Worm (Caenorhabditis elegans) whole organism, mixed stage, embryonic: ENCODE data around the gene Y51H4A.24.
"Not testable (repeated sequence)": the region's sequence is repeated elsewhere in the genome, so short reads cannot be mapped to it uniquely, and the experiment has no call there.

ENCODE experiments used
- M03D4.4 ChIP-seq: sonication (generic microtip); optimal IDR thresholded peaks from 2 replicates; lab custom pipeline; 2017; ENCODE audit warnings: mild to moderate bottlenecking, missing genetic modification characterization, missing compliant biosample characterization
- bed-3 ChIP-seq: fragments of 200-800 bp; sonication (Bioruptor generic); optimal IDR thresholded peaks from 3 replicates; lab custom pipeline; 2018; ENCODE audit warnings: mild to moderate bottlenecking, missing genetic modification characterization, moderate library complexity, missing compliant biosample characterization
- ceh-39 ChIP-seq: fragments of 150-350 bp; optimal IDR thresholded peaks from 2 replicates; lab custom pipeline; 2014; ENCODE audit warnings: missing biosample characterization, missing genetic modification characterization
- ces-1 ChIP-seq: fragments of 150-350 bp; optimal IDR thresholded peaks from 2 replicates; lab custom pipeline; 2014; ENCODE audit warnings: missing biosample characterization, missing genetic modification reagents, missing genetic modification characterization
- cnd-1 ChIP-seq: fragments of 200-800 bp; sonication (Bioruptor generic); optimal IDR thresholded peaks from 2 replicates; lab custom pipeline; 2018; ENCODE audit warnings: mild to moderate bottlenecking, missing genetic modification characterization, missing compliant biosample characterization
- drap-1 ChIP-seq: fragments of 200-800 bp; sonication (Bioruptor generic); optimal IDR thresholded peaks from 3 replicates; lab custom pipeline; 2018; ENCODE audit warnings: mild to moderate bottlenecking, missing genetic modification characterization, missing compliant biosample characterization
- elt-3 ChIP-seq: fragments of 150-350 bp; optimal IDR thresholded peaks from 2 replicates; lab custom pipeline; 2014; ENCODE audit warnings: missing biosample characterization, missing genetic modification characterization
- flh-1 ChIP-seq: fragments of 200-800 bp; sonication (Bioruptor generic); optimal IDR thresholded peaks from 2 replicates; lab custom pipeline; 2018; ENCODE audit warnings: mild to moderate bottlenecking, missing genetic modification characterization, moderate library complexity, missing compliant biosample characterization
- hlh-1 ChIP-seq: fragments of 150-350 bp; optimal IDR thresholded peaks from 2 replicates; lab custom pipeline; 2014; ENCODE audit warnings: missing biosample characterization, missing genetic modification reagents, missing genetic modification characterization
- lin-13 ChIP-seq: fragments of 150-350 bp; optimal IDR thresholded peaks from 2 replicates; lab custom pipeline; 2014; ENCODE audit warnings: missing biosample characterization, missing genetic modification characterization
- lin-32 ChIP-seq: fragments of 200-800 bp; sonication (Bioruptor generic); optimal IDR thresholded peaks from 2 replicates; lab custom pipeline; 2018; ENCODE audit warnings: mild to moderate bottlenecking, missing genetic modification characterization, missing compliant biosample characterization
- lsy-2 ChIP-seq: fragments of 150-350 bp; optimal IDR thresholded peaks from 2 replicates; lab custom pipeline; 2014; ENCODE audit warnings: missing biosample characterization, missing genetic modification characterization
- mab-5 ChIP-seq: fragments of 150-350 bp; optimal IDR thresholded peaks from 2 replicates; lab custom pipeline; 2014; ENCODE audit warnings: missing biosample characterization, missing genetic modification characterization
- mep-1 ChIP-seq: fragments of 150-350 bp; optimal IDR thresholded peaks from 2 replicates; lab custom pipeline; 2017; ENCODE audit warnings: missing biosample characterization, missing genetic modification reagents, missing genetic modification characterization, inconsistent platforms
- nhr-12 ChIP-seq: fragments of 150-350 bp; optimal IDR thresholded peaks from 2 replicates; lab custom pipeline; 2014; ENCODE audit warnings: missing biosample characterization, missing genetic modification characterization
- nhr-2 ChIP-seq: fragments of 150-350 bp; optimal IDR thresholded peaks from 2 replicates; lab custom pipeline; 2014; ENCODE audit warnings: missing biosample characterization, missing genetic modification characterization
- nhr-237 ChIP-seq: fragments of 150-350 bp; optimal IDR thresholded peaks from 2 replicates; lab custom pipeline; 2014; ENCODE audit warnings: missing biosample characterization, missing genetic modification characterization
- nhr-28 ChIP-seq: fragments of 150-350 bp; optimal IDR thresholded peaks from 2 replicates; lab custom pipeline; 2014; ENCODE audit warnings: missing biosample characterization, missing genetic modification characterization
- nhr-76 ChIP-seq: sonication (generic microtip); optimal IDR thresholded peaks from 2 replicates; lab custom pipeline; 2017; ENCODE audit warnings: missing biosample characterization, missing genetic modification characterization
- pha-4 ChIP-seq: fragments of 150-350 bp; optimal IDR thresholded peaks from 2 replicates; lab custom pipeline; 2018; ENCODE audit warnings: missing biosample characterization, missing genetic modification reagents, missing genetic modification characterization
- sem-2 ChIP-seq: fragments of 200-800 bp; sonication (Bioruptor generic); optimal IDR thresholded peaks from 2 replicates; lab custom pipeline; 2018; ENCODE audit warnings: mild to moderate bottlenecking, missing genetic modification characterization, missing compliant biosample characterization
- snpc-4 ChIP-seq: fragments of 150-350 bp; optimal IDR thresholded peaks from 2 replicates; lab custom pipeline; 2014; ENCODE audit warnings: missing biosample characterization, missing genetic modification characterization
- sptf-1 ChIP-seq: sonication (generic microtip); optimal IDR thresholded peaks from 2 replicates; lab custom pipeline; 2017; ENCODE audit warnings: mild to moderate bottlenecking, missing genetic modification characterization, moderate library complexity, missing compliant biosample characterization
- tbx-8 ChIP-seq: fragments of 200-800 bp; sonication (Bioruptor generic); optimal IDR thresholded peaks from 2 replicates; lab custom pipeline; 2018; ENCODE audit warnings: mild to moderate bottlenecking, missing genetic modification characterization, moderate library complexity, missing compliant biosample characterization
- unc-120 ChIP-seq: sonication (generic microtip); optimal IDR thresholded peaks from 2 replicates; lab custom pipeline; 2017; ENCODE audit warnings: missing genetic modification characterization, missing compliant biosample characterization; ENCODE audit not compliant: poor library complexity, severe bottlenecking
- unc-39 ChIP-seq: fragments of 150-350 bp; optimal IDR thresholded peaks from 2 replicates; lab custom pipeline; 2014; ENCODE audit warnings: missing biosample characterization, missing genetic modification characterization
- zip-8 ChIP-seq: fragments of 150-350 bp; optimal IDR thresholded peaks from 2 replicates; lab custom pipeline; 2014; ENCODE audit warnings: missing biosample characterization, missing genetic modification characterization
- ztf-11 ChIP-seq: fragments of 150-350 bp; optimal IDR thresholded peaks from 2 replicates; lab custom pipeline; 2014; ENCODE audit warnings: missing biosample characterization, missing genetic modification characterization

The Y51H4A.24 gene

ce11 chrIV:16743530-16743929, 2.9 kb upstream of the Y51H4A.24 start, which contains the start of gene Y43D4A.1:
Y43D4A.1 (plus strand) TSS chrIV:16743830.
- TF ChIP-seq pha-4 (tag; lab: Kevin White, UChicago): no peak

ce11 chrIV:16735957-16736356, 4.7 kb downstream of the Y51H4A.24 start, which contains the start of gene Y51H4A.25:
Y51H4A.25 (plus strand) TSS chrIV:16736329.
- no peak for TF ChIP-seq tbx-8 (GFP tag; lab: Kevin White, UChicago)
- TF ChIP-seq lin-13: no peak
- TF ChIP-seq nhr-12 (tag; lab: Kevin White, UChicago): no peak
- TF ChIP-seq sptf-1 (tag; lab: Kevin White, UChicago): no peak
- TF ChIP-seq nhr-2 (tag; lab: Kevin White, UChicago): no peak
- no peak for TF ChIP-seq M03D4.4
- TF ChIP-seq sem-2 (GFP tag; lab: Kevin White, UChicago): no peak
- no peak for TF ChIP-seq mep-1 (tag; lab: Kevin White, UChicago)
- no peak for TF ChIP-seq bed-3
- no peak for TF ChIP-seq unc-39 (tag; lab: Kevin White, UChicago)
- TF ChIP-seq lsy-2 (tag; lab: Kevin White, UChicago): no peak
- no peak for TF ChIP-seq lin-32 (GFP tag; lab: Kevin White, UChicago)
- no peak for TF ChIP-seq ces-1

ce11 chrIV:16722616-16723015, 18.1 kb downstream of the Y51H4A.24 start, which contains the start of gene Y51H4A.23:
Y51H4A.23 (plus strand) TSS chrIV:16722916.
- TF ChIP-seq zip-8; mab-5 (tag; lab: Kevin White, UChicago); lin-13: not testable (repeated sequence)
- TF ChIP-seq, all 35 proteins: peak for 0; not testable (repeated sequence) for 35

- TF ChIP-seq cnd-1 (tag; lab: Kevin White, UChicago): no peak
- no peak for TF ChIP-seq nhr-28 (tag; lab: Kevin White, UChicago)
- TF ChIP-seq lsy-2 (tag; lab: Kevin White, UChicago): no peak
- no peak for TF ChIP-seq ztf-11
- TF ChIP-seq M03D4.4: no peak
- TF ChIP-seq ces-1: no peak
- no peak for TF ChIP-seq ceh-39 (tag; lab: Kevin White, UChicago)
- TF ChIP-seq elt-3 (tag; lab: Kevin White, UChicago): no peak
- no peak for TF ChIP-seq flh-1 (GFP tag; lab: Kevin White, UChicago)
- no peak for TF ChIP-seq unc-120
Observed at ce11 chrIV:16722000-16722607, 18.6 kb downstream of the Y51H4A.24 start.

- TF ChIP-seq M03D4.4 (no peak), pha-4 (tag; lab: Kevin White, UChicago) (no peak), hlh-1 (tag; lab: Kevin White, UChicago) (no peak), elt-3 (tag; lab: Kevin White, UChicago) (no peak), nhr-76 (tag; lab: Kevin White, UChicago) (no peak), lsy-2 (tag; lab: Kevin White, UChicago) (no peak), snpc-4 (no peak), ceh-39 (tag; lab: Kevin White, UChicago) (no peak), zip-8 (no peak), drap-1 (no peak)
Observed at ce11 chrIV:16720412-16720811, 20.3 kb downstream of the Y51H4A.24 start, which contains the start of gene Y51H4A.22. Y51H4A.22 (plus strand) TSS chrIV:16720712.

- TF ChIP-seq nhr-76 (tag; lab: Kevin White, UChicago) (no peak), elt-3 (tag; lab: Kevin White, UChicago) (no peak), unc-39 (tag; lab: Kevin White, UChicago) (no peak), mab-5 (tag; lab: Kevin White, UChicago) (no peak), nhr-12 (tag; lab: Kevin White, UChicago) (no peak)
Observed at ce11 chrIV:16718651-16719050, 22.0 kb downstream of the Y51H4A.24 start.

- no peak for TF ChIP-seq sem-2 (GFP tag; lab: Kevin White, UChicago)
- TF ChIP-seq nhr-237: no peak
- TF ChIP-seq ceh-39 (tag; lab: Kevin White, UChicago): no peak
Observed at ce11 chrIV:16710312-16710711, 30.4 kb downstream of the Y51H4A.24 start.
